Fruit fly (Drosophila melanogaster) whole organism, pupa: Measurements from ENCODE around the gene nac.

ENCODE experiments used
- CG10348 ChIP-seq: fragments of 200-800 bp; sonication (Bioruptor generic); IDR thresholded peaks from 2 replicates; pipeline ENCODE4 v1.3.6; 2022; ENCODE audit warnings: missing biosample characterization, missing genetic modification characterization
- CG12605 ChIP-seq: fragments of 200-800 bp; sonication (Bioruptor generic); IDR thresholded peaks from 2 replicates; pipeline ENCODE4 v1.3.6; 2022; ENCODE audit warnings: missing biosample characterization, missing genetic modification characterization
- CG13204 ChIP-seq: fragments of 200-800 bp; sonication (Bioruptor generic); optimal IDR thresholded peaks from 2 replicates; lab custom pipeline; 2018; ENCODE audit warnings: missing biosample characterization, mild to moderate bottlenecking, missing genetic modification characterization, moderate library complexity
- CG14655 ChIP-seq: fragments of 200-800 bp; sonication (Bioruptor generic); optimal IDR thresholded peaks from 3 replicates; lab custom pipeline; 2017; ENCODE audit warnings: mild to moderate bottlenecking, missing biosample characterization, missing genetic modification reagents, missing genetic modification characterization
- CG15710 ChIP-seq: fragments of 200-800 bp; sonication (Bioruptor generic); optimal IDR thresholded peaks from 2 replicates; lab custom pipeline; 2018; ENCODE audit warnings: missing biosample characterization, mild to moderate bottlenecking, missing genetic modification characterization, moderate library complexity
- CG17806 ChIP-seq: fragments of 200-800 bp; sonication (Bioruptor generic); optimal IDR thresholded peaks from 2 replicates; lab custom pipeline; 2018; ENCODE audit warnings: missing biosample characterization, mild to moderate bottlenecking, missing genetic modification characterization, moderate library complexity
- CG32121 ChIP-seq: fragments of 200-800 bp; sonication (Bioruptor generic); IDR thresholded peaks from 2 replicates; pipeline ENCODE4 v1.3.6; 2022; ENCODE audit warnings: missing biosample characterization, missing genetic modification characterization
- CG34367 ChIP-seq: fragments of 200-800 bp; sonication (Bioruptor generic); optimal IDR thresholded peaks from 2 replicates; lab custom pipeline; 2018; ENCODE audit warnings: missing biosample characterization, mild to moderate bottlenecking, missing genetic modification characterization
- CG4496 ChIP-seq: fragments of 200-800 bp; sonication (Bioruptor generic); IDR thresholded peaks from 3 replicates; pipeline ENCODE4 v1.3.6; 2022; ENCODE audit warnings: missing biosample characterization, missing genetic modification characterization
- CG8159 ChIP-seq: fragments of 200-800 bp; sonication (Bioruptor generic); optimal IDR thresholded peaks from 3 replicates; lab custom pipeline; 2018; ENCODE audit warnings: missing biosample characterization, mild to moderate bottlenecking, missing genetic modification characterization, moderate library complexity
- CG8301 ChIP-seq: fragments of 200-800 bp; sonication (Bioruptor generic); optimal IDR thresholded peaks from 2 replicates; lab custom pipeline; 2018; ENCODE audit warnings: missing biosample characterization, mild to moderate bottlenecking, missing genetic modification characterization
- CG9948 ChIP-seq: fragments of 200-800 bp; sonication (Bioruptor generic); optimal IDR thresholded peaks from 2 replicates; lab custom pipeline; 2018; ENCODE audit warnings: missing biosample characterization, mild to moderate bottlenecking, missing genetic modification characterization, moderate library complexity
- D1 ChIP-seq: fragments of 200-800 bp; sonication (Bioruptor generic); optimal IDR thresholded peaks from 2 replicates; lab custom pipeline; 2018; ENCODE audit warnings: missing biosample characterization, mild to moderate bottlenecking, missing genetic modification characterization, moderate library complexity
- EcR ChIP-seq: fragments of 200-800 bp; sonication (Bioruptor generic); optimal IDR thresholded peaks from 3 replicates; lab custom pipeline; 2019; ENCODE audit warnings: missing biosample characterization, missing genetic modification characterization, mild to moderate bottlenecking, moderate library complexity, missing genetic modification reagents
- Ets98B ChIP-seq: fragments of 200-800 bp; sonication (Bioruptor generic); IDR thresholded peaks from 2 replicates; pipeline ENCODE4 v1.3.6; 2022; ENCODE audit warnings: missing biosample characterization, missing genetic modification characterization
- Pif1A ChIP-seq: fragments of 200-800 bp; sonication (Bioruptor generic); optimal IDR thresholded peaks from 3 replicates; lab custom pipeline; 2016; ENCODE audit warnings: missing biosample characterization, missing genetic modification characterization
- Pif1B ChIP-seq: fragments of 200-800 bp; sonication (Bioruptor generic); optimal IDR thresholded peaks from 3 replicates; lab custom pipeline; 2016; ENCODE audit warnings: missing biosample characterization, missing genetic modification characterization
- Snoo ChIP-seq: fragments of 200-800 bp; sonication (Bioruptor generic); optimal IDR thresholded peaks from 3 replicates; lab custom pipeline; 2017; ENCODE audit warnings: missing biosample characterization, mild to moderate bottlenecking, missing genetic modification characterization, inconsistent platforms
- fd96Ca ChIP-seq: fragments of 200-800 bp; sonication (Bioruptor generic); IDR thresholded peaks from 3 replicates; pipeline ENCODE4 v1.3.6; 2022; ENCODE audit warnings: missing biosample characterization, missing genetic modification characterization
- gl ChIP-seq: fragments of 200-800 bp; sonication (Bioruptor generic); optimal IDR thresholded peaks from 2 replicates; lab custom pipeline; 2018; ENCODE audit warnings: missing biosample characterization, mild to moderate bottlenecking, missing genetic modification characterization
- rn ChIP-seq: fragments of 200-800 bp; sonication (Bioruptor generic); IDR thresholded peaks from 2 replicates; pipeline ENCODE4 v1.3.6; 2022; ENCODE audit warnings: missing biosample characterization, missing genetic modification characterization

Gene nac

dm6 chr3R:8272573-8273165, 31.2 kb downstream of the nac start:
- no peak for TF ChIP-seq CG9948 (tag; lab: Kevin White, UChicago)
- TF ChIP-seq Snoo (tag; lab: Kevin White, UChicago) = peak; percentile 56

dm6 chr3R:8269740-8270139, 34.1 kb downstream of the nac start, which contains the start of gene CG9630:
Gene CG9630, minus strand, starts transcription at chr3R:8269896.
- TF ChIP-seq gl (tag; lab: Kevin White, UChicago) (no peak), CG10348 (GFP tag; lab: Robert Waterston, UW) (no peak), CG4496 (no peak), Pif1B (no peak), EcR (GFP tag; lab: Kevin White, UChicago) (no peak), fd96Ca (GFP tag; lab: Robert Waterston, UW) (no peak), CG13204 (GFP tag; lab: Kevin White, UChicago) (no peak), CG9948 (tag; lab: Kevin White, UChicago) (no peak), CG14655 (GFP tag; lab: Kevin White, UChicago) (no peak), rn (GFP tag; lab: Robert Waterston, UW) (no peak), Ets98B (no peak), D1 (no peak), Snoo (tag; lab: Kevin White, UChicago) (no peak), CG12605 (GFP tag; lab: Robert Waterston, UW) (no peak)
- TF ChIP-seq, all 21 proteins: peak for 0

dm6 chr3R:8264302-8265080, 39.3 kb downstream of the nac start, which contains the start of the genes RPA1 and Mcm2:
Gene RPA1, minus strand, starts transcription at chr3R:8264451.
Gene Mcm2, plus strand, starts transcription at chr3R:8264970.
- TF ChIP-seq EcR (GFP tag; lab: Kevin White, UChicago) (no peak), D1 (no peak), rn (GFP tag; lab: Robert Waterston, UW) (peak; percentile 73), Pif1A (GFP tag; lab: Kevin White, UChicago) (no peak), CG12605 (GFP tag; lab: Robert Waterston, UW) (no peak), CG15710 (tag; lab: Kevin White, UChicago) (peak; percentile 83), CG10348 (GFP tag; lab: Robert Waterston, UW) (peak; percentile 39; the same call in 1 of the 2 replicates), Snoo (tag; lab: Kevin White, UChicago) (peak; percentile 85), CG9948 (tag; lab: Kevin White, UChicago) (peak; percentile 77), CG34367 (tag; lab: Kevin White, UChicago) (peak; percentile 65), Pif1B (no peak), Ets98B (peak; percentile 71; the same call in 1 of the 2 replicates), CG8159 (tag; lab: Kevin White, UChicago) (peak; percentile 83), CG13204 (GFP tag; lab: Kevin White, UChicago) (no peak), fd96Ca (GFP tag; lab: Robert Waterston, UW) (peak; percentile 61; the same call in 2 of the 3 replicates), CG4496 (peak; percentile 85), gl (tag; lab: Kevin White, UChicago) (no peak), CG17806 (tag; lab: Kevin White, UChicago) (peak; percentile 70), CG8301 (tag; lab: Kevin White, UChicago) (peak; percentile 64), CG32121 (GFP tag; lab: Robert Waterston, UW) (peak; percentile 73), CG14655 (GFP tag; lab: Kevin White, UChicago) (no peak)

- no peak for TF ChIP-seq Pif1B
- TF ChIP-seq Snoo (tag; lab: Kevin White, UChicago) = no peak
- TF ChIP-seq, all 21 proteins: peak for 0
Measured at dm6 chr3R:8261634-8262033, 42.2 kb downstream of the nac start.

- TF ChIP-seq CG14655 (GFP tag; lab: Kevin White, UChicago) (peak; percentile 68), Ets98B (peak; percentile 47; the same call in 1 of the 2 replicates), CG13204 (GFP tag; lab: Kevin White, UChicago) (no peak), CG34367 (tag; lab: Kevin White, UChicago) (no peak), CG12605 (GFP tag; lab: Robert Waterston, UW) (peak; percentile 36; the same call in 1 of the 2 replicates), CG8301 (tag; lab: Kevin White, UChicago) (peak; percentile 68), CG32121 (GFP tag; lab: Robert Waterston, UW) (peak; percentile 53)
Measured at dm6 chr3R:8256040-8256439, 47.8 kb downstream of the nac start.

dm6 chr3R:8254347-8254746, 49.5 kb downstream of the nac start:
- TF ChIP-seq D1 = no peak
- no peak for TF ChIP-seq CG4496
- no peak for TF ChIP-seq CG10348 (GFP tag; lab: Robert Waterston, UW)
- no peak for TF ChIP-seq CG17806 (tag; lab: Kevin White, UChicago)
- TF ChIP-seq CG34367 (tag; lab: Kevin White, UChicago) = no peak
- TF ChIP-seq CG13204 (GFP tag; lab: Kevin White, UChicago) = no peak
- no peak for TF ChIP-seq CG14655 (GFP tag; lab: Kevin White, UChicago)
- TF ChIP-seq CG8159 (tag; lab: Kevin White, UChicago) = no peak
- no peak for TF ChIP-seq CG15710 (tag; lab: Kevin White, UChicago)
- no peak for TF ChIP-seq Pif1A (GFP tag; lab: Kevin White, UChicago)
- no peak for TF ChIP-seq CG32121 (GFP tag; lab: Robert Waterston, UW)
- no peak for TF ChIP-seq fd96Ca (GFP tag; lab: Robert Waterston, UW)
- TF ChIP-seq rn (GFP tag; lab: Robert Waterston, UW) = no peak
- TF ChIP-seq CG9948 (tag; lab: Kevin White, UChicago) = no peak
- no peak for TF ChIP-seq CG8301 (tag; lab: Kevin White, UChicago)
- no peak for TF ChIP-seq Snoo (tag; lab: Kevin White, UChicago)
- TF ChIP-seq Ets98B = no peak
- no peak for TF ChIP-seq Pif1B
- TF ChIP-seq CG12605 (GFP tag; lab: Robert Waterston, UW) = no peak
- TF ChIP-seq EcR (GFP tag; lab: Kevin White, UChicago) = no peak
- TF ChIP-seq, all 21 proteins: peak for 0
